Worm (Caenorhabditis elegans) whole organism, early embryonic: ENCODE data around the gene ima-3.

Experiments used
- B0310.2 ChIP-seq: sonication (generic microtip); optimal IDR thresholded peaks from 2 replicates; lab custom pipeline; 2016; ENCODE audit warnings: mild to moderate bottlenecking, missing genetic modification characterization, missing compliant biosample characterization
- F13C5.2 ChIP-seq: sonication (generic microtip); optimal IDR thresholded peaks from 2 replicates; lab custom pipeline; 2017; ENCODE audit warnings: mild to moderate bottlenecking, missing genetic modification characterization, inconsistent platforms, missing compliant biosample characterization
- aly-1 ChIP-seq: sonication (generic microtip); optimal IDR thresholded peaks from 2 replicates; lab custom pipeline; 2016; ENCODE audit warnings: missing genetic modification characterization, missing compliant biosample characterization
- ama-1 ChIP-seq: fragments of 150-350 bp; optimal IDR thresholded peaks from 2 replicates; lab custom pipeline; 2014
- ceh-13 ChIP-seq: fragments of 200-800 bp; sonication (Bioruptor generic); optimal IDR thresholded peaks from 2 replicates; lab custom pipeline; 2018; ENCODE audit warnings: mild to moderate bottlenecking, missing genetic modification characterization, missing compliant biosample characterization
- ceh-36 ChIP-seq: sonication (generic microtip); optimal IDR thresholded peaks from 2 replicates; lab custom pipeline; 2016; ENCODE audit warnings: missing genetic modification characterization, inconsistent platforms, missing compliant biosample characterization
- ets-7 ChIP-seq: sonication (generic microtip); optimal IDR thresholded peaks from 2 replicates; lab custom pipeline; 2016; ENCODE audit warnings: missing genotype, missing genetic modification characterization, missing compliant biosample characterization
- flt-1 ChIP-seq: fragments of 200-800 bp; sonication (Bioruptor generic); IDR thresholded peaks from 2 replicates; pipeline ENCODE4 v1.3.6; 2022; ENCODE audit warnings: missing genetic modification characterization, missing compliant biosample characterization
- hmbx-1 ChIP-seq: sonication (generic microtip); optimal IDR thresholded peaks from 2 replicates; lab custom pipeline; 2016; ENCODE audit warnings: mild to moderate bottlenecking, missing genetic modification characterization, missing compliant biosample characterization
- hmg-4 ChIP-seq: fragments of 200-800 bp; sonication (Bioruptor generic); optimal IDR thresholded peaks from 2 replicates; lab custom pipeline; 2018; ENCODE audit warnings: mild to moderate bottlenecking, missing genetic modification characterization, missing compliant biosample characterization
- hnd-1 ChIP-seq: sonication (generic microtip); optimal IDR thresholded peaks from 2 replicates; lab custom pipeline; 2016; ENCODE audit warnings: missing genetic modification characterization, missing compliant biosample characterization
- pes-1 ChIP-seq: fragments of 200-800 bp; sonication (Bioruptor generic); IDR thresholded peaks from 2 replicates; pipeline ENCODE4 v1.3.6; 2022; ENCODE audit warnings: missing genetic modification reagents, missing genetic modification characterization, missing compliant biosample characterization
- scrt-1 ChIP-seq: fragments of 200-800 bp; sonication (Bioruptor generic); IDR thresholded peaks from 2 replicates; pipeline ENCODE4 v1.3.6; 2022; ENCODE audit warnings: missing genetic modification characterization, missing compliant biosample characterization
- sea-1 ChIP-seq: fragments of 200-800 bp; sonication (Bioruptor generic); conservative IDR thresholded peaks from 2 replicates; pipeline ENCODE4 v1.3.6; 2022; ENCODE audit warnings: missing genetic modification characterization, missing compliant biosample characterization
- tbx-11 ChIP-seq: fragments of 200-800 bp; sonication (Bioruptor generic); IDR thresholded peaks from 2 replicates; pipeline ENCODE4 v1.3.6; 2022; ENCODE audit warnings: missing genetic modification characterization, missing compliant biosample characterization
- tbx-37 ChIP-seq: fragments of 200-800 bp; sonication (Bioruptor generic); conservative IDR thresholded peaks from 2 replicates; pipeline ENCODE4 v1.3.6; 2022; ENCODE audit warnings: missing genetic modification reagents, missing genetic modification characterization, missing compliant biosample characterization
- tra-4 ChIP-seq: sonication (generic microtip); optimal IDR thresholded peaks from 2 replicates; lab custom pipeline; 2017; ENCODE audit warnings: missing genetic modification characterization, missing compliant biosample characterization

Gene ima-3

DNA sequence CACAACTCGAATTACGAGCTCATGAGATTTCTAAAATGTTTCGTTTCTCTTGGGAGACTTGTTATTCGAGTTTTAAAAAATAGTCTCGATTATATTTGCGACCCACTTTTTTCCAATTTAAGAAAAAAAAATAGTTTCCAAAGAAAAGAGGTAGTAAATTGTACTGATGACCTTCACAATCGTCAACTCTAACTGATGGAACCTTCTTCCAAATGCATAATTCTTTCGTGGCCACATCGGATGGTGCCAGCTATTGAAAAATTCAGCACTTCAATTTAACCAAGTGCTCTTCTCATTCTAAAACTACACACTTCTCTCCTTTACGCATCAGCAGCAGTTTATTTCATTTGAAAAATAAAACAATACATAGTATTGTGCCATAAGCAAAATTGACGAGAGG lies 17.8 kb downstream of the ima-3 start:
- TF ChIP-seq flt-1, result no peak
- no peak for TF ChIP-seq ceh-36 (tag; lab: Kevin White, UChicago)
- TF ChIP-seq tbx-37 (GFP tag; lab: Robert Waterston, UW), result no peak
- TF ChIP-seq B0310.2, result no peak
- no peak for TF ChIP-seq tra-4 (tag; lab: Kevin White, UChicago)
- TF ChIP-seq ceh-13 (GFP tag; lab: Kevin White, UChicago), result no peak

- TF ChIP-seq pes-1 (GFP tag; lab: Robert Waterston, UW), result no peak
- TF ChIP-seq sea-1 (GFP tag; lab: Robert Waterston, UW), result no peak
- no peak for TF ChIP-seq tra-4 (tag; lab: Kevin White, UChicago)
- no peak for TF ChIP-seq ets-7 (tag; lab: Kevin White, UChicago)
- TF ChIP-seq tbx-37 (GFP tag; lab: Robert Waterston, UW), result no peak
- TF ChIP-seq hmbx-1 (tag; lab: Kevin White, UChicago), result no peak
- TF ChIP-seq tbx-11 (GFP tag; lab: Robert Waterston, UW), result no peak
- TF ChIP-seq hmg-4, result no peak
- no peak for TF ChIP-seq F13C5.2
- no peak for TF ChIP-seq ama-1 (lab: Kevin White, UChicago)
Observed at ce11 chrIV:7542485-7543001, 18.9 kb downstream of the ima-3 start, which contains the start of gene R05G6.10. Gene R05G6.10, minus strand, starts transcription at chrIV:7542535.

DNA sequence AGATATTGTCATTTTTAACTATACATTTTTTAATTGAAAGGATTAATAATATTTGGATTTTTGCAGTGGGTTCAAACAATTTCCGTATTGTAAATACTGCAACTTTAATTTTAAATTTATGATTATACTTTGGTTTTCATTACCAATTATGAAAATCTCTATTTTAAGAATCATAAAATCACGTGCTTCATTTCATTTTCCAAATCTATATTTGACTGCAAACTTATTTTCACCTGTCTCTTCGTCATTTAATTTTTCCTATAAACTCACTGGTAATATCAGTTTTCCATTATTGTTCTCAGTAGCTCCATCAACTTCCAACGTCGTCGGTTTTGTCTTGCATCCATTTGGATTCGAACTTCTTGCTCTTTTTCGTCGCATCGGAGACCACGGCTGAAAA lies 29.1 kb downstream of the ima-3 start, which contains the start of gene R05G6.1:
Gene R05G6.1 (plus strand): TSS at position 301 of the 400 bp plus-strand sequence.
- TF ChIP-seq B0310.2 (no peak), tra-4 (tag; lab: Kevin White, UChicago) (no peak), sea-1 (GFP tag; lab: Robert Waterston, UW) (no peak), pes-1 (GFP tag; lab: Robert Waterston, UW) (no peak), ceh-13 (GFP tag; lab: Kevin White, UChicago) (no peak), hmg-4 (no peak), aly-1 (tag; lab: Kevin White, UChicago) (no peak), hnd-1 (no peak), ama-1 (lab: Kevin White, UChicago) (no peak), tbx-11 (GFP tag; lab: Robert Waterston, UW) (no peak)

DNA sequence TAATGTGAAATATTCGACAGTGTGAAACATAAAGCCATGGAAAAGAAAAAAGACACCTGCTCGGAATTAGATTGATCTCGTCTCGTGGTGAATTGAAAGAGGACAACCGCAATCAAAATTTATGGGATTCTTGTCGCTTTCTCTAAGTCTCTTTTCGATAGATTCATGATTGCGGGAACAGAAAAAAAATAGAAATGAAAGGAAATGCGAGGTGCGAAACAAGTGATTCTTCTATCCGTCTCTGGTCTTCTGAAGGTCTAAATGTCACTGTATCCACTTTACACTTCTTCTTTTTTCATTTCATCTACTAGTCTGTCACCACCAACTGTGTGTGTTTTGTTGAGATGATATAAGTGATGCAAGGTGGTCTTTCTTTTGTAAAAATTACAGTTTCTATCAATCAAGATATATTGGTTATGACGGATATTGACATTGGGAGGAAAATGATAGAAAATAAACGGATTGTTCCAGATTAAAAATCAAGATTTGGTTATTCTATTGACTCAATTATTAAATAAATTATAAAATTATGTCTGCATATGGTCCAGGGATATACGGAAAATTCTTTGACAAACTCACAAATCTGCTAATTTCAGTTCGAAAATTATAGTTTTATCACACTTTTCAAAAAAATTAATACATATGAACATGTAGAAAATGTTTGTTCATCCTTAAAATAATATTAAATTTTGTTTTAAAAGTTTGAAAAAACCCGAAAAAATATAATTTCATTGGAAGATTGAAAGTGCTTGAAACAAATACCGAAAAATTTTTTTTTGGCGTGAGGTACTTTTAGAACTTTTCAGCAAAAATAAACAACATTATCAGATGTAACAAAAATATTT lies 31.0 kb downstream of the ima-3 start:
- TF ChIP-seq F13C5.2, result no peak
- no peak for TF ChIP-seq tra-4 (tag; lab: Kevin White, UChicago)
- TF ChIP-seq hnd-1, result no peak
- TF ChIP-seq ceh-13 (GFP tag; lab: Kevin White, UChicago), result no peak
- TF ChIP-seq ets-7 (tag; lab: Kevin White, UChicago), result no peak
- no peak for TF ChIP-seq tbx-37 (GFP tag; lab: Robert Waterston, UW)
- TF ChIP-seq hmg-4, result no peak
- no peak for TF ChIP-seq hmbx-1 (tag; lab: Kevin White, UChicago)
- TF ChIP-seq tbx-11 (GFP tag; lab: Robert Waterston, UW), result no peak
- TF ChIP-seq aly-1 (tag; lab: Kevin White, UChicago), result no peak
- no peak for TF ChIP-seq B0310.2

DNA sequence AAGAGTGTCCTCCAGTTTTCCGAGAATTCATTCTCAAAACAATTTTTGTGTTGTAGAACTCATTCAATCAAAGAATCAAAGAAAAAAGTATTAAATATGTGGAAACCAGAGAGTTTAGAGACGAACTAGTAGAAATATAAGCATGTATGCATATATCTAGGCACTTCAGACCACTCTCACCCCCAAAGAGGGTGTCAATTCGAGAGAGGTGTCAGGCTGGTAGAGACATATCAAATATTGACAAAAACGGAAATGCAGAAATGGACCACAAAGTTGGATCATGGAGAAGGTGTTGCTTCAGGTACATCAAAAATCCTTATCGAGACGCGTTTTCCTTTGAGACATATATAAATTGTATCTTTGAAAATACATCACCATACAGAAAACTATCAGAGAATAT lies 37.7 kb downstream of the ima-3 start:
- TF ChIP-seq tra-4 (tag; lab: Kevin White, UChicago) (no peak), hmg-4 (no peak), flt-1 (no peak), hmbx-1 (tag; lab: Kevin White, UChicago) (no peak), ama-1 (lab: Kevin White, UChicago) (no peak), aly-1 (tag; lab: Kevin White, UChicago) (no peak), ceh-13 (GFP tag; lab: Kevin White, UChicago) (no peak)

- TF ChIP-seq F13C5.2 (no peak), aly-1 (tag; lab: Kevin White, UChicago) (no peak), ama-1 (lab: Kevin White, UChicago) (no peak), tbx-37 (GFP tag; lab: Robert Waterston, UW) (no peak), ets-7 (tag; lab: Kevin White, UChicago) (no peak), hnd-1 (no peak), B0310.2 (no peak), flt-1 (no peak), tra-4 (tag; lab: Kevin White, UChicago) (no peak), sea-1 (GFP tag; lab: Robert Waterston, UW) (no peak), scrt-1 (GFP tag; lab: Robert Waterston, UW) (no peak), ceh-36 (tag; lab: Kevin White, UChicago) (no peak), hmg-4 (no peak), ceh-13 (GFP tag; lab: Kevin White, UChicago) (no peak), hmbx-1 (tag; lab: Kevin White, UChicago) (no peak), tbx-11 (GFP tag; lab: Robert Waterston, UW) (no peak), pes-1 (GFP tag; lab: Robert Waterston, UW) (no peak)
Observed at ce11 chrIV:7521591-7521990, 39.9 kb downstream of the ima-3 start.

DNA sequence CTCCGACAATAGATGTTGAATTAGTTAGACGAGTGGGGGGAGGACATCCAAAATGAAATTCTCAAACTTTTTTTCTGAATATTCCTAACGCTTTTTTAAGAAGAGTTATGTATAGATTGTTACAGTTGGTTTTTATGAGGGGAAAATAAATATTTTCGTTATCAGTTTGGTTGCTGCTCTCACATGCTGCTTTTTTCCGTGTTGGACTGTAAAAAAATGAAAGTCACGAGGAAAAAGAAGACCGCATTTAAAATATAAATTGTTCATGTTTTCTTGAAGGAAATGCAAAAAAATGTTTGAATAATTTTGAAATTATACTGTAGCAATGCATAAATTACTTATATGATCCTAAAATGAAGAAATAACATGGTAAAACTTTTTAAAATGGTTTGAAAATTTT lies 40.6 kb downstream of the ima-3 start:
- no peak for TF ChIP-seq hmbx-1 (tag; lab: Kevin White, UChicago)
- TF ChIP-seq ama-1 (lab: Kevin White, UChicago), result no peak
- TF ChIP-seq sea-1 (GFP tag; lab: Robert Waterston, UW), result no peak
- no peak for TF ChIP-seq hmg-4
- TF ChIP-seq ets-7 (tag; lab: Kevin White, UChicago), result no peak
- no peak for TF ChIP-seq ceh-36 (tag; lab: Kevin White, UChicago)
- no peak for TF ChIP-seq F13C5.2
- TF ChIP-seq flt-1, result no peak
- TF ChIP-seq B0310.2, result no peak
- no peak for TF ChIP-seq tbx-11 (GFP tag; lab: Robert Waterston, UW)
- no peak for TF ChIP-seq ceh-13 (GFP tag; lab: Kevin White, UChicago)
- TF ChIP-seq aly-1 (tag; lab: Kevin White, UChicago), result no peak
- no peak for TF ChIP-seq hnd-1
- no peak for TF ChIP-seq pes-1 (GFP tag; lab: Robert Waterston, UW)
- no peak for TF ChIP-seq tbx-37 (GFP tag; lab: Robert Waterston, UW)
